Fruit fly (Drosophila melanogaster) whole organism, embryonic: ENCODE results near the gene CG3919.

Source experiments
- Atf3 ChIP-seq: fragments of 200-800 bp; sonication (Bioruptor generic); optimal IDR thresholded peaks from 3 replicates; lab custom pipeline; 2016; ENCODE audit warnings: missing biosample characterization, missing genetic modification characterization
- B-H1 ChIP-seq: fragments of 200-800 bp; sonication (Bioruptor generic); IDR thresholded peaks from 3 replicates; pipeline ENCODE4 v1.3.6; 2022; ENCODE audit warnings: missing biosample characterization, missing genetic modification characterization
- Blimp-1 ChIP-seq: fragments of 200-800 bp; sonication (Bioruptor generic); optimal IDR thresholded peaks from 3 replicates; lab custom pipeline; 2018; ENCODE audit warnings: missing biosample characterization, missing genetic modification characterization, mild to moderate bottlenecking, moderate library complexity, missing genetic modification reagents
- CG15479 ChIP-seq: fragments of 200-800 bp; sonication (Bioruptor generic); optimal IDR thresholded peaks from 3 replicates; lab custom pipeline; 2019; ENCODE audit warnings: missing biosample characterization, mild to moderate bottlenecking, missing genetic modification characterization, moderate library complexity
- CG17568 ChIP-seq: fragments of 200-800 bp; sonication (Bioruptor generic); optimal IDR thresholded peaks from 2 replicates; lab custom pipeline; 2018; ENCODE audit warnings: missing biosample characterization, mild to moderate bottlenecking, missing genetic modification characterization, moderate library complexity
- CG1792 ChIP-seq: fragments of 200-800 bp; sonication (Bioruptor generic); optimal IDR thresholded peaks from 2 replicates; lab custom pipeline; 2016; ENCODE audit warnings: missing biosample characterization, missing genetic modification characterization
- CG18476 ChIP-seq: fragments of 200-800 bp; sonication (Bioruptor generic); optimal IDR thresholded peaks from 2 replicates; lab custom pipeline; 2016; ENCODE audit warnings: missing biosample characterization, mild to moderate bottlenecking, missing genetic modification characterization
- CG2199 ChIP-seq: fragments of 200-800 bp; sonication (Bioruptor generic); IDR thresholded peaks from 3 replicates; pipeline ENCODE4 v1.3.6; 2022; ENCODE audit warnings: missing biosample characterization, missing genetic modification characterization
- CG34422 ChIP-seq: fragments of 200-800 bp; sonication (Bioruptor generic); IDR thresholded peaks from 3 replicates; pipeline ENCODE4 v1.3.6; 2022; ENCODE audit warnings: missing biosample characterization, missing genetic modification characterization
- CG5953 ChIP-seq: fragments of 200-800 bp; sonication (Bioruptor generic); IDR thresholded peaks from 2 replicates; pipeline ENCODE4 v1.3.6; 2022; ENCODE audit warnings: missing biosample characterization, missing genetic modification characterization
- CG6654 ChIP-seq: fragments of 200-800 bp; sonication (Bioruptor generic); optimal IDR thresholded peaks from 2 replicates; lab custom pipeline; 2017; ENCODE audit warnings: missing biosample characterization, mild to moderate bottlenecking, missing genetic modification characterization
- CG7271 ChIP-seq: fragments of 200-800 bp; sonication (Bioruptor generic); optimal IDR thresholded peaks from 2 replicates; lab custom pipeline; 2018; ENCODE audit warnings: missing biosample characterization, mild to moderate bottlenecking, missing genetic modification characterization, moderate library complexity
- D ChIP-seq, 2 experiments: fragments of 200-800 bp in 1 of 2; fragments of >200 bp in 1 of 2; sonication (Bioruptor generic) in 1 of 2; optimal IDR thresholded peaks; 2 replicates in 1 of 2; 3 replicates in 1 of 2; lab custom pipeline; 2017; ENCODE audit warnings: mild to moderate bottlenecking in 1 of 2, missing biosample characterization in 1 of 2, missing genetic modification characterization in 1 of 2, missing genetic modification reagents in 1 of 2
- Dip3 ChIP-seq: fragments of 200-800 bp; sonication (Bioruptor generic); optimal IDR thresholded peaks from 3 replicates; lab custom pipeline; 2016; ENCODE audit warnings: missing biosample characterization, missing genetic modification characterization
- E2f2 ChIP-seq: fragments of 200-800 bp; sonication (Bioruptor generic); IDR thresholded peaks from 2 replicates; pipeline ENCODE4 v1.3.6; 2022; ENCODE audit warnings: missing biosample characterization, missing genetic modification characterization
- ERR ChIP-seq: fragments of 200-800 bp; sonication (Bioruptor generic); optimal IDR thresholded peaks from 2 replicates; lab custom pipeline; 2016; ENCODE audit warnings: missing biosample characterization, missing genetic modification characterization
- Ets65A ChIP-seq: fragments of 200-800 bp; sonication (Bioruptor generic); peaks from one replicate; lab custom pipeline; 2016; ENCODE audit warnings: missing biosample characterization, missing genetic modification characterization
- Fer3 ChIP-seq: fragments of 200-800 bp; sonication (Bioruptor generic); optimal IDR thresholded peaks from 2 replicates; lab custom pipeline; 2018; ENCODE audit warnings: missing biosample characterization, mild to moderate bottlenecking, missing genetic modification characterization, moderate library complexity
- Kr ChIP-seq: fragments of 200-800 bp; sonication (Bioruptor generic); optimal IDR thresholded peaks from 2 replicates; lab custom pipeline; 2017; ENCODE audit warnings: missing biosample characterization, mild to moderate bottlenecking, missing genetic modification characterization
- Lpt ChIP-seq: fragments of >200 bp; optimal IDR thresholded peaks from 2 replicates; lab custom pipeline; 2018; ENCODE audit warnings: missing biosample characterization, missing genetic modification characterization
- Mes4 ChIP-seq: fragments of 200-800 bp; sonication (Bioruptor generic); optimal IDR thresholded peaks from 2 replicates; lab custom pipeline; 2016; ENCODE audit warnings: missing biosample characterization, missing genetic modification characterization
- Nf-YC ChIP-seq: fragments of 200-800 bp; optimal IDR thresholded peaks from 3 replicates; lab custom pipeline; 2019; ENCODE audit warnings: missing biosample characterization, mild to moderate bottlenecking, missing genetic modification characterization, moderate library complexity
- Optix ChIP-seq: fragments of 200-800 bp; sonication (Bioruptor generic); IDR thresholded peaks from 3 replicates; pipeline ENCODE4 v1.3.6; 2022; ENCODE audit warnings: missing biosample characterization, missing genetic modification characterization
- Sox100B ChIP-seq: fragments of 200-800 bp; sonication (Bioruptor generic); optimal IDR thresholded peaks from 3 replicates; lab custom pipeline; 2018; ENCODE audit warnings: missing biosample characterization, mild to moderate bottlenecking, missing genetic modification characterization
- Taf1 ChIP-seq: fragments of 200-800 bp; sonication (Bioruptor generic); IDR thresholded peaks from 2 replicates; pipeline ENCODE4 v1.3.6; 2022; ENCODE audit warnings: missing biosample characterization, missing genetic modification characterization
- ac ChIP-seq: fragments of 200-800 bp; sonication (Bioruptor generic); optimal IDR thresholded peaks from 3 replicates; lab custom pipeline; 2017; ENCODE audit warnings: missing biosample characterization, mild to moderate bottlenecking, missing genetic modification characterization
- ato ChIP-seq: fragments of 200-800 bp; sonication (Bioruptor generic); IDR thresholded peaks from 2 replicates; pipeline ENCODE4 v1.3.6; 2022; ENCODE audit warnings: missing biosample characterization, missing genetic modification characterization; ENCODE audit not compliant: partially characterized antibody
- cad ChIP-seq: fragments of >200 bp; optimal IDR thresholded peaks from 2 replicates; lab custom pipeline; 2017; ENCODE audit warnings: missing biosample characterization, missing genetic modification characterization
- crol ChIP-seq: fragments of 200-800 bp; sonication (Bioruptor generic); IDR thresholded peaks from 2 replicates; pipeline ENCODE4 v1.3.6; 2022; ENCODE audit warnings: missing biosample characterization, missing genetic modification characterization
- gsb-n ChIP-seq: fragments of 200-800 bp; sonication (Bioruptor generic); optimal IDR thresholded peaks from 3 replicates; lab custom pipeline; 2018; ENCODE audit warnings: missing biosample characterization, mild to moderate bottlenecking, missing genetic modification characterization
- gt ChIP-seq: fragments of 200-800 bp; sonication (Bioruptor generic); IDR thresholded peaks from 2 replicates; pipeline ENCODE4 v1.3.6; 2022; ENCODE audit warnings: missing biosample characterization, missing genetic modification characterization
- h ChIP-seq: fragments of >200 bp; optimal IDR thresholded peaks from 2 replicates; lab custom pipeline; 2017
- hb ChIP-seq: fragments of 200-800 bp; sonication (Bioruptor generic); IDR thresholded peaks from 3 replicates; pipeline ENCODE4 v1.3.6; 2022; ENCODE audit warnings: missing biosample characterization, missing genetic modification characterization; ENCODE audit not compliant: partially characterized antibody
- jumu ChIP-seq: fragments of 200-800 bp; sonication (Bioruptor generic); optimal IDR thresholded peaks from 3 replicates; lab custom pipeline; 2016; ENCODE audit warnings: missing biosample characterization, missing genetic modification characterization
- kni ChIP-seq: fragments of 200-800 bp; sonication (Bioruptor generic); optimal IDR thresholded peaks from 3 replicates; lab custom pipeline; 2017; ENCODE audit warnings: mild to moderate bottlenecking, missing biosample characterization, missing genetic modification reagents, missing genetic modification characterization
- pb ChIP-seq: fragments of 200-800 bp; sonication (Bioruptor generic); optimal IDR thresholded peaks from 3 replicates; lab custom pipeline; 2016; ENCODE audit warnings: missing biosample characterization, missing genetic modification characterization
- sens ChIP-seq: fragments of 200-800 bp; sonication (Bioruptor generic); peaks from one replicate; lab custom pipeline; 2016; ENCODE audit warnings: missing biosample characterization, missing genetic modification characterization
- sob ChIP-seq: fragments of 200-800 bp; sonication (Bioruptor generic); IDR thresholded peaks from 2 replicates; pipeline ENCODE4 v1.3.6; 2022; ENCODE audit warnings: missing biosample characterization, missing genetic modification characterization
- tll ChIP-seq, 2 experiments: fragments of 200-800 bp in 1 of 2; fragments of >200 bp in 1 of 2; sonication (Bioruptor generic) in 1 of 2; optimal IDR thresholded peaks; 2 replicates each; lab custom pipeline; 2017 to 2019; ENCODE audit warnings: missing biosample characterization in 2 of 2, missing genetic modification characterization in 2 of 2, mild to moderate bottlenecking in 1 of 2, moderate library complexity in 1 of 2
- toy ChIP-seq: fragments of 200-800 bp; sonication (Bioruptor generic); IDR thresholded peaks from 2 replicates; pipeline ENCODE4 v1.3.6; 2022; ENCODE audit warnings: missing biosample characterization, missing genetic modification characterization
- trem ChIP-seq: fragments of 200-800 bp; optimal IDR thresholded peaks from 3 replicates; lab custom pipeline; 2019; ENCODE audit warnings: missing biosample characterization, mild to moderate bottlenecking, missing genetic modification characterization, moderate library complexity
- twi ChIP-seq: fragments of 200-800 bp; optimal IDR thresholded peaks from 2 replicates; lab custom pipeline; 2019; ENCODE audit warnings: missing biosample characterization, mild to moderate bottlenecking, missing genetic modification characterization, moderate library complexity
- unc-4 ChIP-seq: fragments of 200-800 bp; sonication (Bioruptor generic); IDR thresholded peaks from 2 replicates; pipeline ENCODE4 v1.3.6; 2022; ENCODE audit warnings: missing biosample characterization, missing genetic modification characterization; ENCODE audit not compliant: partially characterized antibody
- zen ChIP-seq: fragments of 200-800 bp; sonication (Bioruptor generic); optimal IDR thresholded peaks from 3 replicates; lab custom pipeline; 2018; ENCODE audit warnings: missing biosample characterization, mild to moderate bottlenecking, missing genetic modification characterization, moderate library complexity

The CG3919 gene

DNA sequence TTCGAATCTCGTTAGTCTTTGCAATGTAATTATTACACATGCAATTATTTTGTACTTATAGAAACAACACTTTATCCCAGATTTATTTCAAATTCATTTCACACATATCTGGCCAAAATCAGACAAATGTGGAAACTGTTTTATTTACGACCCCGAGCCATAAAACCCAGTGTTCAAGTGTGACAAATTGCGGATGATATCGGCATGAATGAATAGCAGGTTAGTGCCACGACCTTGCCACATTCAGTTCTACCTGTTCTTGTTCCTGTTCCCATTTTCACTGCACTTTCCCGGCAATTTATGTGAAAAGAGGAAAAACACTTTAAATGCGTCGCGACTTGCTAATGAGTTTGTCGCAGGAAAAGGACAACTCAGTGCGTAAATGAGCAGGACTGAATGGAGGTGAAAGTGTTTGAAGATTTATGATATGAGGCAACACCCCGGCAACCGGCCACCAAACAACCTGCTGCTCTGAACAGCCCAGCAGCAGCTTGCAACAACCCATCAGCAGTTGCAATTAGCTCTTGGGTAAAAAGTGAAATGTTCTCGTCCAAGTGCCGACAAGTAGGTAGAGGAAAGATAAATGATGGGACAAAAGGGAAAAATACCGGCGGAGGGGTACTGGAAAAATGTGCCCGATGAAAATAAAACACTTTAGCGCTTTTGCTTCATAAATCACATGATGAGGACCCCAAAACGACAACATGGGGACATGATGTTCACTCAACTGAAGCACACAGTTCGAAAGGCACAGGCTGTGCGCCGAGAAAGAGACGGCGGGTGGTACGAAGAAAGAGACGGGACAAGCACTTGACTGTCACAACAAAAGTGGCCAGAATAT lies 42.2 kb downstream of the CG3919 start:
- TF ChIP-seq Kr (peak; percentile 73), CG17568 (no peak), jumu (no peak), CG7271 (tag; lab: Kevin White, UChicago) (peak; percentile 68), twi (tag; lab: Kevin White, UChicago) (peak; percentile 90), Lpt (GFP tag; lab: Kevin White, UChicago) (no peak), Blimp-1 (GFP tag; lab: Kevin White, UChicago) (peak; percentile 8), zen (tag; lab: Kevin White, UChicago) (peak; percentile 100), Ets65A (GFP tag; lab: Kevin White, UChicago) (peak; percentile 56), D (optimal IDR thresholded peaks at IDR 0.05; lab: Kevin White, UChicago) (peak; percentile 83), D (GFP tag; optimal IDR thresholded peaks at IDR 0.05; lab: Kevin White, UChicago) (no peak), Dip3 (GFP tag; lab: Kevin White, UChicago) (no peak), gt (0 out of 2 replicates have a peak, but pooled peaks have one; percentile 15), pb (no peak), CG6654 (peak; percentile 20), CG2199 (GFP tag; lab: Robert Waterston, UW) (0 out of 3 replicates have a peak, but pooled peaks have one; percentile 11), crol (GFP tag; lab: Robert Waterston, UW) (peak; percentile 49), Mes4 (GFP tag; lab: Kevin White, UChicago) (no peak), tll (GFP tag; optimal IDR thresholded peaks at IDR 0.05; lab: Kevin White, UChicago) (peak in 1 of 2 experiments; percentile 94), CG15479 (peak; percentile 99), cad (GFP tag; lab: Kevin White, UChicago) (peak; percentile 96), toy (no peak)

- TF ChIP-seq sens: peak; percentile 67
- no peak for TF ChIP-seq CG34422
Observed at dm6 chr3L:14453260-14453590, 42.8 kb downstream of the CG3919 start.

DNA sequence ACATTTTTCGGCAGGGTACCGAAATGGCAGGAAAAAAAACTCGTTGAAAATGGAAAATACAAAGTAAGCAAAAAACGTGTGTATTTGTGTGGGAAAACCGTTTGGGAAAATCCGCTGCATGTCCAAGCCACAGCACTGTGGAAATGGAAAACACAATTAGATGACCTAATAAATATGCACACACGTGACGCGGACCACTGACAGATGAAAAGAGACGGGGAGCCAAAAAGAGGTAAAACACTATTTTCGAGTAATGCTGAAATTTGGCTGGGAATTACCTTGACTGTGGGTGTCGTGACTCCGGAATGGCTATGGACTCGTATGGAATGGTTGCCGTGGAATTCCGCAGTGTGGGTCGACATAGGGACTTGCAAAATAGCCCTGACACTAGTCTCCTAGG lies 44.3 kb downstream of the CG3919 start:
- no peak for TF ChIP-seq unc-4 (GFP tag; lab: Robert Waterston, UW)
- no peak for TF ChIP-seq CG5953 (GFP tag; lab: Robert Waterston, UW)
- TF ChIP-seq zen (tag; lab: Kevin White, UChicago): peak; percentile 50
- TF ChIP-seq trem: no peak
- no peak for TF ChIP-seq kni (GFP tag; lab: Kevin White, UChicago)
- TF ChIP-seq h (lab: Kevin White, UChicago): no peak
- no peak for TF ChIP-seq Fer3 (tag; lab: Kevin White, UChicago)
- TF ChIP-seq CG18476: no peak
- no peak for TF ChIP-seq gsb-n (tag; lab: Kevin White, UChicago)
- TF ChIP-seq Optix (GFP tag; lab: Robert Waterston, UW): no peak
- TF ChIP-seq ac (GFP tag; lab: Kevin White, UChicago): no peak
- no peak for TF ChIP-seq B-H1 (GFP tag; lab: Robert Waterston, UW)
- TF ChIP-seq twi (tag; lab: Kevin White, UChicago): peak; percentile 92
- no peak for TF ChIP-seq Nf-YC (tag; lab: Kevin White, UChicago)
- no peak for TF ChIP-seq E2f2 (GFP tag; lab: Robert Waterston, UW)
- TF ChIP-seq tll (GFP tag; optimal IDR thresholded peaks at IDR 0.05; lab: Kevin White, UChicago): peak in 1 of 2 experiments; percentile 91
- no peak for TF ChIP-seq ERR (GFP tag; lab: Kevin White, UChicago)
- TF ChIP-seq Taf1 (GFP tag; lab: Robert Waterston, UW): no peak
- TF ChIP-seq cad (GFP tag; lab: Kevin White, UChicago): peak; percentile 54
- no peak for TF ChIP-seq hb (GFP tag; lab: Robert Waterston, UW)
- no peak for TF ChIP-seq Atf3 (GFP tag; lab: Kevin White, UChicago)
- TF ChIP-seq ato: no peak
- no peak for TF ChIP-seq CG1792 (GFP tag; lab: Kevin White, UChicago)
- TF ChIP-seq sob: no peak
- TF ChIP-seq Sox100B: no peak
